Fruit fly (Drosophila melanogaster): ENCODE measurements around the gene CG10650.

Gene CG10650

dm6 chr2L:19021278-19022220 is 25.8 kb upstream of the CG10650 start (continued):
- TF ChIP-seq CG11560 (tag; IDR thresholded peaks at IDR 0.05) = 0 out of 3 replicates have a peak, but pooled peaks have one; percentile 12
- 0 out of 3 replicates have a peak, but pooled peaks have one; percentile 24 for TF ChIP-seq otp (GFP tag; IDR thresholded peaks at IDR 0.05)
- TF ChIP-seq CG30431 (GFP tag; optimal IDR thresholded peaks at IDR 0.05) = peak; percentile 69
- peak; percentile 65; the same call in 1 of the 2 replicates for TF ChIP-seq ttk (GFP tag; IDR thresholded peaks at IDR 0.05)
- 0 out of 2 replicates have a peak, but pooled peaks have one; percentile 34 for TF ChIP-seq Awh (GFP tag; IDR thresholded peaks at IDR 0.05)
- TF ChIP-seq Ravus (GFP tag; IDR thresholded peaks at IDR 0.05) = no peak

DNA sequence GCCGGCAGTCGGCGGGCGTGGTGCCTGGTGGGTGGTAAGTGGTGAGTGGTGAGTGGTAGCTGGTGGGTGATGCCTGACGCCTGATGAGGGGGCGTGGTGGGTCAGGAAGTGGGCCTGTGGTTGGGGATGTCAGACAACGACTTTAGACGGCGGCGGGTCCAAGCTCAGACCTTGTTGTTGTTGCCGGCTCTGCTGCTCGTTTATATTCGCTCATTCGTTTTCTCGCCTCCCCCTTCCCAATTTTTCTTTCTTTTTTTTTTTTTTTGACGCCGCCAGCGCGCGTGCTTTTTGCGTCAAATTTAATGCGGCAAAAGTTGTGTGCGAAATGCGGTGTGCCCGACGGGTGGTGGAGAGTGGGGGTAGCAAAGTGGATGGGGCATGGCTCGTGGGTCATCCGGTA is 23.9 kb upstream of the CG10650 start:
- TF ChIP-seq CG13894 (tag; optimal IDR thresholded peaks at IDR 0.05) = peak; percentile 25
- TF ChIP-seq CG11504 (tag; optimal IDR thresholded peaks at IDR 0.05) = no peak
- no peak for TF ChIP-seq CG3995 (GFP tag; optimal IDR thresholded peaks at IDR 0.05)
- TF ChIP-seq ci (GFP tag; IDR thresholded peaks at IDR 0.05) = no peak
- no peak for TF ChIP-seq YL-1 (GFP tag; optimal IDR thresholded peaks at IDR 0.05)
- TF ChIP-seq dysf (GFP tag; IDR thresholded peaks at IDR 0.05) = 0 out of 3 replicates have a peak, but pooled peaks have one; percentile 3
- TF ChIP-seq Atf3 (GFP tag; optimal IDR thresholded peaks at IDR 0.05) = no peak
- TF ChIP-seq Fer1 (GFP tag; optimal IDR thresholded peaks at IDR 0.05) = peak; percentile 1
- no peak for TF ChIP-seq CG16813 (GFP tag; IDR thresholded peaks at IDR 0.05; ENCODE audit: partially characterized antibody)
- no peak for TF ChIP-seq psq (GFP tag; optimal IDR thresholded peaks at IDR 0.05)
- TF ChIP-seq Hey (tag; optimal IDR thresholded peaks at IDR 0.05) = peak; percentile 89
- TF ChIP-seq CG32772 (GFP tag; IDR thresholded peaks at IDR 0.05) = 0 out of 2 replicates have a peak, but pooled peaks have one; percentile 19
- no peak for TF ChIP-seq CG16779 (GFP tag; IDR thresholded peaks at IDR 0.05)
- TF ChIP-seq CG4360 (GFP tag; IDR thresholded peaks at IDR 0.05) = 0 out of 2 replicates have a peak, but pooled peaks have one; percentile 8
- no peak for TF ChIP-seq Elba2 (GFP tag; optimal IDR thresholded peaks at IDR 0.05)
- TF ChIP-seq CG2712 (tag; optimal IDR thresholded peaks at IDR 0.05) = no peak
- TF ChIP-seq Med (GFP tag) = peak; percentile 49
- no peak for TF ChIP-seq CG4282 (GFP tag; optimal IDR thresholded peaks at IDR 0.05)
- no peak for TF ChIP-seq CG2116 (GFP tag; optimal IDR thresholded peaks at IDR 0.05)
- peak; percentile 38; the same call in 1 of the 2 replicates for TF ChIP-seq crol (GFP tag; IDR thresholded peaks at IDR 0.05)
- TF ChIP-seq unpg (GFP tag; optimal IDR thresholded peaks at IDR 0.05) = no peak
- TF ChIP-seq D19B (GFP tag; optimal IDR thresholded peaks at IDR 0.05) = no peak
- no peak for TF ChIP-seq CG17186 (GFP tag; optimal IDR thresholded peaks at IDR 0.05)
- peak; percentile 66; the same call in 1 of the 2 replicates for TF ChIP-seq Adf1 (GFP tag; IDR thresholded peaks at IDR 0.05)
- TF ChIP-seq stwl (tag; optimal IDR thresholded peaks at IDR 0.05) = no peak
- TF ChIP-seq sqz (GFP tag; optimal IDR thresholded peaks at IDR 0.05) = peak; percentile 65
- TF ChIP-seq CG10543 (GFP tag; optimal IDR thresholded peaks at IDR 0.05) = peak; percentile 34
- TF ChIP-seq abd-A (tag; optimal IDR thresholded peaks at IDR 0.05) = peak; percentile 96
- no peak for TF ChIP-seq Stat92E (GFP tag; optimal IDR thresholded peaks at IDR 0.05)
- peak; percentile 41 for TF ChIP-seq CG17359 (tag; optimal IDR thresholded peaks at IDR 0.05)
- TF ChIP-seq Hr51 (GFP tag; optimal IDR thresholded peaks at IDR 0.05) = peak in 1 of 2 experiments; percentile 51
- no peak for TF ChIP-seq wdn (GFP tag; IDR thresholded peaks at IDR 0.05)

Measured in whole organism, embryonic.